Worm (Caenorhabditis elegans) whole organism, young adult: ENCODE data around the gene acr-16.

ENCODE experiments used
- B0336.3 ChIP-seq: fragments of 200-800 bp; sonication (Bioruptor generic); IDR thresholded peaks from 2 replicates; pipeline ENCODE4 v1.3.6; 2022; ENCODE audit warnings: missing genetic modification characterization, missing compliant biosample characterization
- F23B12.7 ChIP-seq: sonication (generic microtip); optimal IDR thresholded peaks from 2 replicates; lab custom pipeline; 2017; ENCODE audit warnings: missing genetic modification characterization, mild to moderate bottlenecking, missing compliant biosample characterization, antibody characterized with exemption, moderate library complexity; ENCODE audit not compliant: insufficient read depth
- K11D2.4 ChIP-seq: fragments of 200-800 bp; sonication (Bioruptor generic); IDR thresholded peaks from 2 replicates; pipeline ENCODE4 v1.3.6; 2022; ENCODE audit warnings: missing genetic modification reagents, missing genetic modification characterization, missing compliant biosample characterization
- Y56A3A.18 ChIP-seq: fragments of 200-800 bp; sonication (Bioruptor generic); IDR thresholded peaks from 2 replicates; pipeline ENCODE4 v1.3.6; 2022; ENCODE audit warnings: missing genetic modification reagents, missing genetic modification characterization, missing compliant biosample characterization
- ZK185.1 ChIP-seq: sonication (generic microtip); optimal IDR thresholded peaks from 2 replicates; lab custom pipeline; 2016; ENCODE audit warnings: mild to moderate bottlenecking, missing genetic modification characterization, missing compliant biosample characterization; ENCODE audit not compliant: poor library complexity, severe bottlenecking
- aptf-3 ChIP-seq: fragments of 200-800 bp; sonication (Bioruptor generic); IDR thresholded peaks from 2 replicates; pipeline ENCODE4 v1.3.6; 2022; ENCODE audit warnings: missing genetic modification characterization, missing compliant biosample characterization
- nhr-179 ChIP-seq: sonication (generic microtip); optimal IDR thresholded peaks from 2 replicates; lab custom pipeline; 2016; ENCODE audit warnings: mild to moderate bottlenecking, missing genetic modification characterization, missing compliant biosample characterization
- nhr-80 ChIP-seq: sonication (generic microtip); optimal IDR thresholded peaks from 2 replicates; lab custom pipeline; 2016; ENCODE audit warnings: missing genetic modification characterization, missing compliant biosample characterization
- pha-4 ChIP-seq: fragments of 150-350 bp; sonication (generic microtip); optimal IDR thresholded peaks from 2 replicates; lab custom pipeline; 2014; ENCODE audit warnings: missing biosample characterization, missing genetic modification reagents, missing genetic modification characterization
- zfh-2 ChIP-seq: fragments of 200-800 bp; sonication (Bioruptor generic); conservative IDR thresholded peaks from 2 replicates; pipeline ENCODE4 v1.3.6; 2022; ENCODE audit warnings: missing genetic modification reagents, missing genetic modification characterization, missing compliant biosample characterization

The acr-16 gene

ce11 chrV:8610633-8611404 is 49.8 kb downstream of the acr-16 start, which contains the start of gene fip-4:
Gene fip-4, minus strand, starts transcription at chrV:8611268.
- TF ChIP-seq nhr-179, result no peak
- TF ChIP-seq Y56A3A.18 (GFP tag; lab: Robert Waterston, UW), result no peak
- 0 out of 2 replicates have a peak, but pooled peaks have one; percentile 8 for TF ChIP-seq zfh-2 (GFP tag; lab: Robert Waterston, UW)
- TF ChIP-seq ZK185.1, result peak; percentile 10
- TF ChIP-seq pha-4 (tag; lab: Kevin White, UChicago), result peak; percentile 68
- 0 out of 2 replicates have a peak, but pooled peaks have one; percentile 18 for TF ChIP-seq B0336.3
- peak; percentile 23 for TF ChIP-seq F23B12.7 (tag; lab: Kevin White, UChicago)
- TF ChIP-seq nhr-80 (tag; lab: Kevin White, UChicago), result peak; percentile 67
- TF ChIP-seq K11D2.4, result no peak
- 0 out of 2 replicates have a peak, but pooled peaks have one; percentile 23 for TF ChIP-seq aptf-3 (GFP tag; lab: Robert Waterston, UW)
